Worm (Caenorhabditis elegans): ENCODE results near the gene hch-1.

- TF ChIP-seq ref-1 (GFP tag; conservative IDR thresholded peaks at IDR 0.05) (no peak), klf-2 (GFP tag; conservative IDR thresholded peaks at IDR 0.05) (no peak), cog-1 (tag; optimal IDR thresholded peaks at IDR 0.05) (no peak), med-1 (GFP tag; optimal IDR thresholded peaks at IDR 0.05; ENCODE audit: insufficient read depth) (no peak), ztf-29 (GFP tag; IDR thresholded peaks at IDR 0.05) (no peak), flt-1 (GFP tag; IDR thresholded peaks at IDR 0.05) (no peak)
Observed at ce11 chrX:14678983-14679382, 20.8 kb downstream of the hch-1 start.
